Fruit fly (Drosophila melanogaster): ENCODE measurements around the gene tho2.
A peak's percentile ranks its signal among the peaks of the same experiment; 100 is the strongest.

The tho2 gene

DNA sequence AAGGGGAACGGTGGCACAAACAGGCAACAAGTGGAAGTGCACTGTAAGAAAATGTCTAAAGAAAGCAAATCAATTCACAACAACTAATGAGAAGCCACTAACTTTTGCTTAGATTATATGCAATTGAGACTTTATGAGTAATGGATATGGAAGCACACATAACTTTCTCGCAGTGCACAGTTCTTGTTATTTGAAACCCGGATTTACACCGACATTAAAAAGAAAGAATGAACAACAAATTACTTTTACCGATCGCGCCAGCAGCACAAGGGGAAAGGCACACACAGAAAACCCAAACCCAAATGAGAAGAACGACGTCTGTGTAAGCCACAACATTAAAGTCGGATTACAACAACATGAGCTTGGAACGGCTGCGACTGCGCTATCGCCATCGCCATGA, 44.1 kb upstream of the tho2 start:
- TF ChIP-seq CG14655 (GFP tag; optimal IDR thresholded peaks at IDR 0.05), result peak; percentile 77
- no peak for TF ChIP-seq EcR (GFP tag; optimal IDR thresholded peaks at IDR 0.05)
- TF ChIP-seq CG34367 (tag; optimal IDR thresholded peaks at IDR 0.05), result peak; percentile 28
- TF ChIP-seq CG8301 (tag; optimal IDR thresholded peaks at IDR 0.05), result peak; percentile 78
- TF ChIP-seq CG8159 (tag; optimal IDR thresholded peaks at IDR 0.05), result peak; percentile 48
- no peak for TF ChIP-seq gl (tag; optimal IDR thresholded peaks at IDR 0.05)
- peak; percentile 64 for TF ChIP-seq Pif1B (GFP tag; optimal IDR thresholded peaks at IDR 0.05)
- TF ChIP-seq CG9948 (tag; optimal IDR thresholded peaks at IDR 0.05), result peak; percentile 45
- TF ChIP-seq CG4496 (GFP tag; IDR thresholded peaks at IDR 0.05), result peak; percentile 81
- TF ChIP-seq Pif1A (GFP tag; optimal IDR thresholded peaks at IDR 0.05), result peak; percentile 71
- peak; percentile 59; the same call in 1 of the 2 replicates for TF ChIP-seq CG12605 (GFP tag; IDR thresholded peaks at IDR 0.05)
- TF ChIP-seq fd96Ca (GFP tag; IDR thresholded peaks at IDR 0.05), result peak; percentile 62; the same call in 2 of the 3 replicates
- TF ChIP-seq rn (GFP tag; IDR thresholded peaks at IDR 0.05), result no peak
- peak; percentile 82 for TF ChIP-seq Snoo (tag; optimal IDR thresholded peaks at IDR 0.05)
- 0 out of 2 replicates have a peak, but pooled peaks have one; percentile 20 for TF ChIP-seq CG10348 (GFP tag; IDR thresholded peaks at IDR 0.05)
- no peak for TF ChIP-seq CG13204 (GFP tag; optimal IDR thresholded peaks at IDR 0.05)
- no peak for TF ChIP-seq D1 (tag; optimal IDR thresholded peaks at IDR 0.05)
- peak; percentile 58 for TF ChIP-seq Ets98B (GFP tag; IDR thresholded peaks at IDR 0.05)
- TF ChIP-seq CG17806 (tag; optimal IDR thresholded peaks at IDR 0.05), result peak; percentile 56
- TF ChIP-seq CG32121 (GFP tag; IDR thresholded peaks at IDR 0.05), result no peak
- peak; percentile 36 for TF ChIP-seq CG15710 (tag; optimal IDR thresholded peaks at IDR 0.05)

DNA sequence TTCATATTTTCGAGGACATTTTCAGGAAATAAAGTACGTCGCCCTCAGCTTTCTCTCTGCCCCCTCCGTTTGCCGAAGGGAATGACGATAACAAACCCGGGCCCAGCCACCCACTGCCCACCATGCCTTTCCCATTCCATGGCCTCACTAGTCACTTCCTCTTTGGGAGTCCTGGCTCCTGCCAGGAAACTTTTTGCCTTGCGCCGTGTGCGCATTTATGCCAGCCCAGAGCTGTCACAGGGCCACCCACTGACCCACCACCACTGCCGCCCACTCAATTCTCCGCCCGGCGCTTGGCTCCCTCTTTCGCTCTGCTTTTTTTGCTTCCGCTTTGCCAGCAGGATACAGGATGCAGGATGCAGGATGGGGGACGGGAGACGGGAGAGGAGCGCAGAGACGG, 42.4 kb upstream of the tho2 start:
- TF ChIP-seq CG9948 (tag; optimal IDR thresholded peaks at IDR 0.05), result no peak
- TF ChIP-seq CG12605 (GFP tag; IDR thresholded peaks at IDR 0.05), result no peak
- TF ChIP-seq EcR (GFP tag; optimal IDR thresholded peaks at IDR 0.05), result no peak

DNA sequence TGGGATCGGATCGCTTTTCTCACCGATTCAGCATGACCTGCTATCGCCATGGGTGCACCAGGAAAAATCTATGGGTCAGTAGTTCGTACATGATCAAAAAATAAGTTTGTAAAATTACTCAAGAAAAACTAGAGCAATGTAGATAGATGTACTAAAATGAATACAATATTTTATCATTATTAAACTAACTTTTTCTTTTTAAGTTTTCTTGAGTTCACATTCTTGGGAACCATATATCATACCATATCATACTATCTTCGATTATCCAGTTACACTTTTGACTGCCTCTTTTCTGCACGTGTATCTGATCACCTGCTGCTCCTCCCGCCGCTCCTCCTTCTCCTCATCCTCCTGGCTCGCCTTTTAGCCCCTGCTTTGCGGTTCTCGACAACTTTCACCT, 40.4 kb upstream of the tho2 start:
- TF ChIP-seq CG32121 (GFP tag; IDR thresholded peaks at IDR 0.05), result no peak
- TF ChIP-seq gl (tag; optimal IDR thresholded peaks at IDR 0.05), result no peak
- no peak for TF ChIP-seq CG9948 (tag; optimal IDR thresholded peaks at IDR 0.05)
- TF ChIP-seq CG8301 (tag; optimal IDR thresholded peaks at IDR 0.05), result peak; percentile 84
- no peak for TF ChIP-seq D1 (tag; optimal IDR thresholded peaks at IDR 0.05)
- no peak for TF ChIP-seq CG4496 (GFP tag; IDR thresholded peaks at IDR 0.05)
- peak; percentile 23 for TF ChIP-seq Snoo (tag; optimal IDR thresholded peaks at IDR 0.05)
- no peak for TF ChIP-seq CG15710 (tag; optimal IDR thresholded peaks at IDR 0.05)
- no peak for TF ChIP-seq CG13204 (GFP tag; optimal IDR thresholded peaks at IDR 0.05)
- TF ChIP-seq rn (GFP tag; IDR thresholded peaks at IDR 0.05), result no peak
- no peak for TF ChIP-seq CG34367 (tag; optimal IDR thresholded peaks at IDR 0.05)
- no peak for TF ChIP-seq EcR (GFP tag; optimal IDR thresholded peaks at IDR 0.05)
- TF ChIP-seq CG12605 (GFP tag; IDR thresholded peaks at IDR 0.05), result no peak
- TF ChIP-seq Pif1B (GFP tag; optimal IDR thresholded peaks at IDR 0.05), result peak; percentile 1
- no peak for TF ChIP-seq Pif1A (GFP tag; optimal IDR thresholded peaks at IDR 0.05)
- TF ChIP-seq fd96Ca (GFP tag; IDR thresholded peaks at IDR 0.05), result no peak
- TF ChIP-seq CG10348 (GFP tag; IDR thresholded peaks at IDR 0.05), result no peak
- peak; percentile 70 for TF ChIP-seq CG14655 (GFP tag; optimal IDR thresholded peaks at IDR 0.05)
- peak; percentile 11; the same call in 1 of the 2 replicates for TF ChIP-seq Ets98B (GFP tag; IDR thresholded peaks at IDR 0.05)

DNA sequence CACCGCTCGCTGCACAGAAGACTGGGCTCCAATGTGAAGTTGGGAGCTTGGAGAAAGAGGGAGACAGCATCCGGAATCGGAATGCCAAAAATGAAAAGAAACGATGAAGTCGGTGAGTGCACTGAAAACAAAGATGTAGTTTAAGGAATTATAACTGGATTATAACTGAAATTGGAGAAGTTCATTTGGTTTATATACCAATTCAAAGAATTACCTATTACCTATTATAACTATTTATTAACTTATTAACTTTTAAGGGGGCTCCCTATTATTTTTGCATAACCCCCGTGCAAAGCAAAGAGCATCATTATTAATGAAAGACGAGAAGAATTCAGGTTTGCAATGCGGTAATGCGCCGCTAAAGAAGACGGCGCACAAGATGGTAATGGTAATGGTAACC, 39.7 kb upstream of the tho2 start:
- TF ChIP-seq CG14655 (GFP tag; optimal IDR thresholded peaks at IDR 0.05), result peak; percentile 54
- peak; percentile 75 for TF ChIP-seq CG8301 (tag; optimal IDR thresholded peaks at IDR 0.05)
- TF ChIP-seq EcR (GFP tag; optimal IDR thresholded peaks at IDR 0.05), result no peak
- no peak for TF ChIP-seq CG10348 (GFP tag; IDR thresholded peaks at IDR 0.05)
- peak; percentile 37; the same call in 1 of the 2 replicates for TF ChIP-seq Ets98B (GFP tag; IDR thresholded peaks at IDR 0.05)
- TF ChIP-seq CG9948 (tag; optimal IDR thresholded peaks at IDR 0.05), result peak; percentile 21
- TF ChIP-seq gl (tag; optimal IDR thresholded peaks at IDR 0.05), result no peak
- TF ChIP-seq CG15710 (tag; optimal IDR thresholded peaks at IDR 0.05), result no peak
- TF ChIP-seq D1 (tag; optimal IDR thresholded peaks at IDR 0.05), result no peak
- peak; percentile 55 for TF ChIP-seq Pif1A (GFP tag; optimal IDR thresholded peaks at IDR 0.05)
- TF ChIP-seq rn (GFP tag; IDR thresholded peaks at IDR 0.05), result peak; percentile 47
- peak; percentile 25; the same call in 1 of the 2 replicates for TF ChIP-seq CG32121 (GFP tag; IDR thresholded peaks at IDR 0.05)
- TF ChIP-seq CG4496 (GFP tag; IDR thresholded peaks at IDR 0.05), result peak; percentile 56; the same call in 1 of the 3 replicates
- TF ChIP-seq CG13204 (GFP tag; optimal IDR thresholded peaks at IDR 0.05), result no peak
- TF ChIP-seq Pif1B (GFP tag; optimal IDR thresholded peaks at IDR 0.05), result peak; percentile 62
- TF ChIP-seq fd96Ca (GFP tag; IDR thresholded peaks at IDR 0.05), result no peak
- peak; percentile 48 for TF ChIP-seq CG8159 (tag; optimal IDR thresholded peaks at IDR 0.05)
- peak; percentile 29 for TF ChIP-seq CG17806 (tag; optimal IDR thresholded peaks at IDR 0.05)
- TF ChIP-seq CG12605 (GFP tag; IDR thresholded peaks at IDR 0.05), result peak; percentile 11; the same call in 1 of the 2 replicates
- TF ChIP-seq Snoo (tag; optimal IDR thresholded peaks at IDR 0.05), result peak; percentile 22
- peak; percentile 1 for TF ChIP-seq CG34367 (tag; optimal IDR thresholded peaks at IDR 0.05)

DNA sequence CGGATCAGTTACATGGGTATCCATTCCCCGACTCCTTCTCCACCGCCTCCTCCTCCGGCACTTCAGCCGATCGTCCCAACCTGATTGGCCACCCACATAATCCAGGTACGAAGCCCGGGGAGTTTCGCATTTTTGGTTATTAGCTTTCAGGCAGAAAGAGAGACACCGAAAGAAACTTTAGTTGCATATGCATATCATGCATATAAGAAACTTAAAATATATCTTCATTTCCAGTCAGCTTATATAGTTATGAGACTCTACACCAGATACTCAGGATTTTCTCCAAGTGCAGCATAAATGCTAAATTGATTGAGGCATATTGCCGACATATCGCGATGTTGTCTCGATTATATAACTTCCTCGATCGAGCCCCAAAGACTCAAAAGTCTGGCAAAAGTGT, 39.1 kb upstream of the tho2 start:
- TF ChIP-seq CG10348 (GFP tag; IDR thresholded peaks at IDR 0.05) (no peak), CG12605 (GFP tag; IDR thresholded peaks at IDR 0.05) (peak; percentile 28; the same call in 1 of the 2 replicates), Snoo (tag; optimal IDR thresholded peaks at IDR 0.05) (no peak), CG9948 (tag; optimal IDR thresholded peaks at IDR 0.05) (no peak), EcR (GFP tag; optimal IDR thresholded peaks at IDR 0.05) (no peak), gl (tag; optimal IDR thresholded peaks at IDR 0.05) (no peak), D1 (tag; optimal IDR thresholded peaks at IDR 0.05) (no peak), rn (GFP tag; IDR thresholded peaks at IDR 0.05) (no peak), CG17806 (tag; optimal IDR thresholded peaks at IDR 0.05) (no peak), CG8159 (tag; optimal IDR thresholded peaks at IDR 0.05) (no peak), fd96Ca (GFP tag; IDR thresholded peaks at IDR 0.05) (peak; percentile 31; the same call in 1 of the 3 replicates), CG15710 (tag; optimal IDR thresholded peaks at IDR 0.05) (no peak), Pif1B (GFP tag; optimal IDR thresholded peaks at IDR 0.05) (no peak), Pif1A (GFP tag; optimal IDR thresholded peaks at IDR 0.05) (no peak), CG34367 (tag; optimal IDR thresholded peaks at IDR 0.05) (no peak), CG8301 (tag; optimal IDR thresholded peaks at IDR 0.05) (peak; percentile 21), CG32121 (GFP tag; IDR thresholded peaks at IDR 0.05) (0 out of 2 replicates have a peak, but pooled peaks have one; percentile 25), CG14655 (GFP tag; optimal IDR thresholded peaks at IDR 0.05) (no peak), Ets98B (GFP tag; IDR thresholded peaks at IDR 0.05) (peak; percentile 72), CG4496 (GFP tag; IDR thresholded peaks at IDR 0.05) (peak; percentile 67; the same call in 2 of the 3 replicates), CG13204 (GFP tag; optimal IDR thresholded peaks at IDR 0.05) (no peak)
